Fruit fly (Drosophila melanogaster): ENCODE data around the gene GstD4.

Gene GstD4

DNA sequence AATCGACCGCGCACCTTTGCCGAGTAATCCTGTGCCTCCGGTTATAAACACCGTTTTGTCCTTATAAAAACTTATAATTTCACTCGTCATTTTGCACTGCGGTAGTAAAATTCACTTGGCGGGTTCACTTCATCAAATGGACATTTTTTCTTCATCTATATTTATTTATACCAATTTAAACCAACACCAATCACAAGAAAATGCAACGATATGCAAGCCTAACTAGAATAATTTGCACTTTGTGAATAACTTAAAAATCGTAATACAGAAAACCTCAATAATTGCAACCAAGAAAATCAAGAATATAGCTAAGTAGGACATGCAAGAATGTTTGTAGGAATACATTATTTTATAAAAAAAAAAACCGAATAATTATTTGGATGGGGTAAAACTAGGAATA is 22.0 kb downstream of the GstD4 start, which contains the start of the genes CG10096 and CG10097:
CG10096 (minus strand) TSS at position 101 of the 400 bp plus-strand sequence.
CG10097 (minus strand) TSS at position 101 of the 400 bp plus-strand sequence.
- TF ChIP-seq Hr4 (GFP tag; optimal IDR thresholded peaks at IDR 0.05), result no peak
- no peak for TF ChIP-seq svp (GFP tag)
- TF ChIP-seq CG6854 (GFP tag; optimal IDR thresholded peaks at IDR 0.05), result no peak
- no peak for TF ChIP-seq Blimp-1 (GFP tag; optimal IDR thresholded peaks at IDR 0.05)
- no peak for TF ChIP-seq dsx (GFP tag; optimal IDR thresholded peaks at IDR 0.05; ENCODE audit: poor library complexity, severe bottlenecking)
- no peak for TF ChIP-seq CG8632 (GFP tag; optimal IDR thresholded peaks at IDR 0.05)
- no peak for TF ChIP-seq salr (GFP tag; optimal IDR thresholded peaks at IDR 0.05)
- no peak for TF ChIP-seq Eip93F (GFP tag; optimal IDR thresholded peaks at IDR 0.05)
- no peak for TF ChIP-seq CG1621 (tag; optimal IDR thresholded peaks at IDR 0.05)
- TF ChIP-seq Smox (GFP tag; optimal IDR thresholded peaks at IDR 0.05), result no peak
- no peak for TF ChIP-seq topi (GFP tag; optimal IDR thresholded peaks at IDR 0.05)
- TF ChIP-seq CG3919 (GFP tag; optimal IDR thresholded peaks at IDR 0.05), result no peak
- TF ChIP-seq CG16779 (tag; optimal IDR thresholded peaks at IDR 0.05), result no peak
- no peak for TF ChIP-seq spab (GFP tag; optimal IDR thresholded peaks at IDR 0.05)
- no peak for TF ChIP-seq ss (GFP tag; optimal IDR thresholded peaks at IDR 0.05)

DNA sequence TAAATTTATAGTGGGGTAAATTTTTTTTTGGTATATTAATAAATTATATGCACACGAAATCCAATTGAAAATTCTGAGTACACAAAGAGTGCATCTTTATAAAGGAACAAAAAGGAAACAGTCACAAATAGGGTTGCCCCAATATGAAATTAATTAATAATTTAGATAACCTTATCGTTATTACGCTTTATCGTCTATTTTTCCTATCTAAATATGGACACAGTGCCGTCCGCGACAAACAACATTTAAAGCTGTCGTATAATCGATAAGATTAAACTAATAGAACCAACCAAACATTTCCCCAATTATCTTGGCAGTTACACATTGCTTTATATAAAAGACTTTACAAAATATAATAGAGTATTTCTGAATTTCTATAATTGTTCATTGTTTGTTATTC is 24.2 kb downstream of the GstD4 start:
- no peak for TF ChIP-seq Sox14 (GFP tag; optimal IDR thresholded peaks at IDR 0.05)
- peak; percentile 39 for TF ChIP-seq vri (GFP tag; optimal IDR thresholded peaks at IDR 0.05)
- TF ChIP-seq svp (GFP tag), result peak; percentile 71

DNA sequence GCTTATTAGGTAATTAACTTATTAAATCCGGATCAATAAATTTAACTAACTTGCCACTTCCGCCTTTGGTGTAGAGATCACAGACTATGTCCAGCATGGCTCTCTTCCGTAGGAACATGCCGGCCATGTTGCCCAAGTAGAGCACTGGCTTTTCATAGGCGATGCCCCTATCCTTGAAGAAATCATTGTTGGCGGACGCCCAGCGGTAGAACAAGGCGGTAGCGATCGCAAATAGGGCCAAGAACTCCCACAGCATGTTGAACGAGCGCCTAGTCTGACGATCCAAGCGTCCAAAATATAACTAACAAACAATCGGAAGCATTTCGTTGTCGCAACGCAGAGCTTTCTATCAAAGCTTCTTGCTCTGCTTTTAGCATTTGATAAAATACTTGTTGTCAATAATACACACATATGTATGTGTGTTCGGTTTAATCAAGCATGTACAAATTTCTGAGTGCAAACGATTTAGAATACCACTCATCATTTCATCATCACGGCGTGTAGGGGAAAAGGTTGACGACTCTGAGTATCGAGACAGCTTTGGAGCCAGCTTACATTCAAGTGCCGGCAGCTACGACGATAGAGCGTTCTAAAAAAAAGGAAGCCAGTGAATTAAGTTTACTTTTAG is 24.8 kb downstream of the GstD4 start, which contains the start of gene Cyp9f3:
Cyp9f3 (minus strand) TSS at position 310 of the 628 bp plus-strand sequence.
- TF ChIP-seq CG6808 (GFP tag; optimal IDR thresholded peaks at IDR 0.05), result no peak
- no peak for TF ChIP-seq CG8632 (GFP tag; optimal IDR thresholded peaks at IDR 0.05)
- TF ChIP-seq svp (GFP tag), result peak; percentile 43
- no peak for TF ChIP-seq OdsH (GFP tag; optimal IDR thresholded peaks at IDR 0.05)
- TF ChIP-seq net (GFP tag; optimal IDR thresholded peaks at IDR 0.05), result no peak
- TF ChIP-seq vri (GFP tag; optimal IDR thresholded peaks at IDR 0.05), result peak; percentile 44
- no peak for TF ChIP-seq CG11762 (GFP tag; optimal IDR thresholded peaks at IDR 0.05; ENCODE audit: insufficient read depth)

DNA sequence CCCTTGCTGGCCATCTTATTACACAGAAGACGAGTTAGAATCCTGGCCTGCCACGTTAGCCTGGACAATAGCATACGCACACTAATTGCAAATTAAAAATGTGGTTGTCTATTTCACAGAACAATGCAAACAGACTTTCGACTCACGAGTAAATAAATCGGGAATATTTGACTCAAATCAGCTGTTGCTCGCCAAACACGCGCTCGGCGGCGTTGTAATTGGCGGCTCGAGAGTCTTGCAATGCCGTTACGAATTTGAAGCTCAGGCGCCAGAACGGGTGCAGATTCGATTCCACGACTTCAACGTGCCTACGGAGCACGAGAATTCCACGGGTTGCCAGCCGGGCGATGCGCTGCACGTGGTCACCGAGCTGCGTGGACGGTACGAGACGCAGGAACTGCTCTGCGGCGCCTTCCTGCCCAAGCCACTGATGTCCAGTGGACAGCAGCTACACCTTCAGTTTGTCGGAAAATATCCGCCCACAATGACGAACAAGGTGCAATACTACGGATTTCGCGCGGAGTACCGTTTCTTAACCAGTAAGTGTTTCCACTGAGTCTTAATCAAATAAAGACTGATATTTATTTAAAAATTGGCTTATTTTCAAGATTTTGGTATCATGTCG is 27.9 kb downstream of the GstD4 start, which contains the start of gene DNAlig3:
DNAlig3 (minus strand) TSS at position 168 of the 625 bp plus-strand sequence.
- TF ChIP-seq CG6854 (GFP tag; optimal IDR thresholded peaks at IDR 0.05) (peak; percentile 51), fkh (GFP tag; optimal IDR thresholded peaks at IDR 0.05) (peak; percentile 98), CG1621 (tag; optimal IDR thresholded peaks at IDR 0.05) (no peak)

DNA sequence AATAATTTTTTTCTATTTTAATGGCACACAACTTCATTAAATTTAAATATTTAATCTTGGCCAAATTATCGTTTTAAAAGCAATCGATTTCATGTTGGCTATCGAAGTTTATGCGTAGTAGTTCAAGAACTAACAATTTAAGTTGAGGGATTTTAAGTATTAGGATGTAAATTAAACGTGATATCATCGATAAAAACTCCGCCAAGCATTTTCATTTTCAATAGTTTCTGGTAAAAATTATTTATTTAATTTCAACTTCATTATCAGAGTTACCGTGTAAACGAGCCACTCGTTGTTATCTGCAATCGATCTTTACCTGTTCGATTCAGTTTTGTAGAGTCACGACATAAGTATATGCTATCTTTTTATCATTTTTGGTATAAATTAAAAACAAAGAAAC is 29.0 kb downstream of the GstD4 start:
- TF ChIP-seq CG8319 (GFP tag; optimal IDR thresholded peaks at IDR 0.05) (peak; percentile 94), CG10631 (GFP tag; optimal IDR thresholded peaks at IDR 0.05) (peak; percentile 91), esn (GFP tag; optimal IDR thresholded peaks at IDR 0.05) (peak; percentile 98), achi (GFP tag; optimal IDR thresholded peaks at IDR 0.05) (peak; percentile 94), Sox15 (GFP tag; optimal IDR thresholded peaks at IDR 0.05) (peak; percentile 90), CG11294 (GFP tag; IDR thresholded peaks at IDR 0.05) (peak; percentile 75), acj6 (GFP tag; optimal IDR thresholded peaks at IDR 0.05) (peak; percentile 93), Ets96B (tag; optimal IDR thresholded peaks at IDR 0.05) (peak; percentile 98), CG6792 (GFP tag; optimal IDR thresholded peaks at IDR 0.05) (peak; percentile 96), lz (GFP tag; optimal IDR thresholded peaks at IDR 0.05) (peak; percentile 97), Lpt (GFP tag; optimal IDR thresholded peaks at IDR 0.05) (peak; percentile 81), CG15336 (GFP tag; IDR thresholded peaks at IDR 0.05) (peak; percentile 95), CG9139 (GFP tag; optimal IDR thresholded peaks at IDR 0.05) (peak; percentile 96), Blimp-1 (GFP tag; optimal IDR thresholded peaks at IDR 0.05) (peak; percentile 93), Sox102F (GFP tag; optimal IDR thresholded peaks at IDR 0.05) (peak; percentile 98), svp (GFP tag) (peak; percentile 99), CG11762 (GFP tag; optimal IDR thresholded peaks at IDR 0.05; ENCODE audit: insufficient read depth) (peak; percentile 99), fkh (GFP tag; optimal IDR thresholded peaks at IDR 0.05) (peak; percentile 73), topi (GFP tag; optimal IDR thresholded peaks at IDR 0.05) (peak; percentile 100), CG6808 (GFP tag; optimal IDR thresholded peaks at IDR 0.05) (peak; percentile 95), CG32006 (GFP tag; optimal IDR thresholded peaks at IDR 0.05) (peak; percentile 92), Met (GFP tag; optimal IDR thresholded peaks at IDR 0.05) (peak; percentile 97), vri (GFP tag; optimal IDR thresholded peaks at IDR 0.05) (peak; percentile 95), CG6163 (GFP tag; IDR thresholded peaks at IDR 0.05) (peak; percentile 100), net (GFP tag; optimal IDR thresholded peaks at IDR 0.05) (peak; percentile 94), dsx (GFP tag; optimal IDR thresholded peaks at IDR 0.05; ENCODE audit: poor library complexity, severe bottlenecking) (peak; percentile 98)
